Worm (Caenorhabditis elegans) whole organism, L3 larva: ENCODE results near the gene rpl-9.

Experiments
- fkh-10 ChIP-seq: sonication (generic microtip); optimal IDR thresholded peaks from 2 replicates; lab custom pipeline; 2017; ENCODE audit warnings: missing biosample characterization, missing genetic modification reagents, missing genetic modification characterization
- snpc-4 ChIP-seq: fragments of 150-350 bp; optimal IDR thresholded peaks from 2 replicates; lab custom pipeline; 2014; ENCODE audit warnings: missing biosample characterization, missing genetic modification characterization

- no peak for TF ChIP-seq snpc-4 (tag; lab: Kevin White, UChicago)
- no peak for TF ChIP-seq fkh-10
These were observed 10.8 kb downstream of the rpl-9 start, which contains the start of gene lgc-12 for ce11 chrIII:7561872-7562271.
